Worm (Caenorhabditis elegans): ENCODE data around the gene srlf-28.

DNA sequence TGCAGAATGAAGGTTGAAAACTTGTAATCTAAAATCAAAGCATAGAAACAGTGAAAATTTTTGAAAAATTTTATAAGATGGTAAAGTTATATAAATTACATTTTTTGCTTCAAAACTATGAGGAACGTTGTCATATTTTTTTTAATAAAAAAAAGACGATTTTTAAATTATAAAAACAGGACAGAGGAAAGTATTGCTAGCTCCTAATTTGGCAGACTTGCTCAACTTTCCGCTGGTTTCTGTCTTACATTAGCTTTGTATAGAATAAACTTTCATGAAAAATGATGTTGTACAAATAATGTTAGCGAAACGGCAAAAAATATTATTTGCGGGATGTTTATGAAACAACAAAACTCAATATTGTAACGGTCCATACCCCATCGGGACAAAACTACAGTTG lies 17.4 kb downstream of the srlf-28 start, which contains the start of gene fbxa-83:
- TF ChIP-seq lin-13 (GFP tag; optimal IDR thresholded peaks at IDR 0.05) (no peak), aly-2 (tag; optimal IDR thresholded peaks at IDR 0.05) (no peak)

Measured in whole organism, L1 larva.